1 fruit fly cellular context compared by ENCODE assay signal in genomic region chr2L:9698923-9699493, dm6.
TF ChIP-seq lines count a peak whose summit lies in the region.

TSS of gene Pka-C1 (minus strand) at chr2L:9699297.

TF ChIP-seq in whole organism, embryonic, 481 proteins besides CTCF, POLR2A, EP300 and RAD21 (continued from another document and continues in another):
- TF ChIP-seq prd (optimal IDR thresholded peaks at IDR 0.05; lab: Kevin White, UChicago) (no peak), prd (GFP tag; IDR thresholded peaks at IDR 0.05; lab: Robert Waterston, UW) (peak; percentile 62), Hand (GFP tag; optimal IDR thresholded peaks at IDR 0.05; lab: Kevin White, UChicago) (no peak), B-H1 (GFP tag; IDR thresholded peaks at IDR 0.05; lab: Robert Waterston, UW) (no peak), nerfin-2 (GFP tag; IDR thresholded peaks at IDR 0.05; lab: Robert Waterston, UW; ENCODE audit: partially characterized antibody) (peak; percentile 22; the same call in 1 of the 2 replicates), bowl (GFP tag; IDR thresholded peaks at IDR 0.05; lab: Robert Waterston, UW) (no peak), trh (GFP tag; optimal IDR thresholded peaks at IDR 0.05; lab: Kevin White, UChicago) (no peak), CG12391 (tag; optimal IDR thresholded peaks at IDR 0.05; lab: Kevin White, UChicago) (peak; percentile 44), Rfx (GFP tag; IDR thresholded peaks at IDR 0.05; lab: Robert Waterston, UW) (peak; percentile 72), gfzf (GFP tag; optimal IDR thresholded peaks at IDR 0.05; lab: Kevin White, UChicago) (peak; percentile 94), CG4820 (GFP tag; optimal IDR thresholded peaks at IDR 0.05; lab: Kevin White, UChicago) (no peak), pb (GFP tag; optimal IDR thresholded peaks at IDR 0.05; lab: Kevin White, UChicago) (peak; percentile 16), Trl (optimal IDR thresholded peaks at IDR 0.05; lab: Kevin White, UChicago) (no peak), Trl (GFP tag; optimal IDR thresholded peaks at IDR 0.05; lab: Kevin White, UChicago) (no peak), Poxn (GFP tag; IDR thresholded peaks at IDR 0.05; lab: Robert Waterston, UW) (no peak), Max (GFP tag; optimal IDR thresholded peaks at IDR 0.05; lab: Kevin White, UChicago) (no peak), CG18476 (GFP tag; optimal IDR thresholded peaks at IDR 0.05; lab: Kevin White, UChicago) (no peak), CG9727 (GFP tag; optimal IDR thresholded peaks at IDR 0.05; lab: Kevin White, UChicago) (peak; percentile 24), CG18619 (GFP tag; optimal IDR thresholded peaks at IDR 0.05; lab: Kevin White, UChicago) (no peak), CG33213 (GFP tag; optimal IDR thresholded peaks at IDR 0.05; lab: Kevin White, UChicago) (peak; percentile 6), run (tag; optimal IDR thresholded peaks at IDR 0.05; lab: Kevin White, UChicago) (no peak), sens-2 (GFP tag; IDR thresholded peaks at IDR 0.05; lab: Robert Waterston, UW) (no peak), CG17829 (tag; optimal IDR thresholded peaks at IDR 0.05; lab: Kevin White, UChicago) (peak; percentile 32), ewg (GFP tag; optimal IDR thresholded peaks at IDR 0.05; lab: Kevin White, UChicago) (peak; percentile 77), CG3163 (GFP tag; optimal IDR thresholded peaks at IDR 0.05; lab: Kevin White, UChicago) (no peak), CG11085 (GFP tag; IDR thresholded peaks at IDR 0.05; lab: Robert Waterston, UW) (no peak), Usf (GFP tag; optimal IDR thresholded peaks at IDR 0.05; lab: Kevin White, UChicago) (no peak), CG6791 (GFP tag; IDR thresholded peaks at IDR 0.05; lab: Robert Waterston, UW; ENCODE audit: partially characterized antibody) (peak; percentile 71), al (GFP tag; IDR thresholded peaks at IDR 0.05; lab: Robert Waterston, UW) (no peak), Atf3 (GFP tag; optimal IDR thresholded peaks at IDR 0.05; lab: Kevin White, UChicago) (no peak), psq (GFP tag; optimal IDR thresholded peaks at IDR 0.05; lab: Kevin White, UChicago) (no peak), kay (GFP tag; optimal IDR thresholded peaks at IDR 0.05; lab: Kevin White, UChicago) (no peak), Dp (GFP tag; optimal IDR thresholded peaks at IDR 0.05; lab: Kevin White, UChicago) (peak; percentile 55), CG10654 (GFP tag; optimal IDR thresholded peaks at IDR 0.05; lab: Kevin White, UChicago) (no peak), Doc2 (GFP tag; IDR thresholded peaks at IDR 0.05; lab: Robert Waterston, UW) (no peak), Med (GFP tag; lab: Kevin White, UChicago) (peak; percentile 90), CG1832 (GFP tag; optimal IDR thresholded peaks at IDR 0.05; lab: Kevin White, UChicago) (no peak), Blimp-1 (GFP tag; optimal IDR thresholded peaks at IDR 0.05; lab: Kevin White, UChicago) (no peak), fd3F (GFP tag; optimal IDR thresholded peaks at IDR 0.05; lab: Kevin White, UChicago) (no peak), Sox100B (GFP tag; optimal IDR thresholded peaks at IDR 0.05; lab: Kevin White, UChicago) (no peak), CG7786 (GFP tag; optimal IDR thresholded peaks at IDR 0.05; lab: Kevin White, UChicago) (no peak), otp (GFP tag; IDR thresholded peaks at IDR 0.05; lab: Robert Waterston, UW) (no peak), Lim3 (GFP tag; IDR thresholded peaks at IDR 0.05; lab: Robert Waterston, UW) (no peak), CG10565 (GFP tag; optimal IDR thresholded peaks at IDR 0.05; lab: Kevin White, UChicago) (no peak), CHES-1-like (GFP tag; optimal IDR thresholded peaks at IDR 0.05; lab: Kevin White, UChicago) (peak; percentile 18), CG10462 (GFP tag; optimal IDR thresholded peaks at IDR 0.05; lab: Kevin White, UChicago) (no peak), zfh2 (GFP tag; optimal IDR thresholded peaks at IDR 0.05; lab: Kevin White, UChicago) (no peak), CG16779 (GFP tag; IDR thresholded peaks at IDR 0.05; lab: Robert Waterston, UW) (no peak), usp (GFP tag; optimal IDR thresholded peaks at IDR 0.05; lab: Kevin White, UChicago) (no peak), corto (GFP tag; optimal IDR thresholded peaks at IDR 0.05; lab: Kevin White, UChicago) (no peak), CG34376 (GFP tag; optimal IDR thresholded peaks at IDR 0.05; lab: Kevin White, UChicago) (peak; percentile 39), CG14050 (GFP tag; IDR thresholded peaks at IDR 0.05; lab: Robert Waterston, UW) (no peak; the same call in 2 of the 3 replicates), jigr1 (GFP tag; IDR thresholded peaks at IDR 0.05; lab: Robert Waterston, UW) (no peak), klu (GFP tag; IDR thresholded peaks at IDR 0.05; lab: Robert Waterston, UW) (no peak), sd (tag; optimal IDR thresholded peaks at IDR 0.05; lab: Kevin White, UChicago) (no peak), CG2889 (GFP tag; IDR thresholded peaks at IDR 0.05; lab: Robert Waterston, UW) (no peak), Adf1 (GFP tag; IDR thresholded peaks at IDR 0.05; lab: Robert Waterston, UW) (peak; percentile 58), Gsc (GFP tag; IDR thresholded peaks at IDR 0.05; lab: Robert Waterston, UW) (no peak), CG15479 (GFP tag; optimal IDR thresholded peaks at IDR 0.05; lab: Kevin White, UChicago) (no peak), Dll (GFP tag; IDR thresholded peaks at IDR 0.05; lab: Robert Waterston, UW; ENCODE audit: partially characterized antibody) (no peak), Dad (GFP tag; optimal IDR thresholded peaks at IDR 0.05; lab: Kevin White, UChicago) (no peak), dysf (GFP tag; IDR thresholded peaks at IDR 0.05; lab: Robert Waterston, UW) (0 out of 3 replicates have a peak, but pooled peaks have one; percentile 49), CG1529 (GFP tag; optimal IDR thresholded peaks at IDR 0.05; lab: Kevin White, UChicago) (no peak), CG5953 (GFP tag; IDR thresholded peaks at IDR 0.05; lab: Robert Waterston, UW) (no peak), tio (GFP tag; optimal IDR thresholded peaks at IDR 0.05; lab: Kevin White, UChicago) (no peak), Nf-YA (GFP tag; IDR thresholded peaks at IDR 0.05; lab: Robert Waterston, UW) (no peak), CG2678 (tag; optimal IDR thresholded peaks at IDR 0.05; lab: Kevin White, UChicago) (peak; percentile 6), CG17802 (tag; optimal IDR thresholded peaks at IDR 0.05; lab: Kevin White, UChicago) (no peak), CG17328 (GFP tag; IDR thresholded peaks at IDR 0.05; lab: Robert Waterston, UW) (no peak), Dek (tag; optimal IDR thresholded peaks at IDR 0.05; lab: Kevin White, UChicago) (peak; percentile 56), CG15011 (GFP tag; optimal IDR thresholded peaks at IDR 0.05; lab: Kevin White, UChicago) (no peak), CG11456 (GFP tag; IDR thresholded peaks at IDR 0.05; lab: Robert Waterston, UW) (peak; percentile 67; the same call in 1 of the 3 replicates), ems (GFP tag; optimal IDR thresholded peaks at IDR 0.05; lab: Kevin White, UChicago) (no peak), Dref (GFP tag; IDR thresholded peaks at IDR 0.05; lab: Robert Waterston, UW) (peak; percentile 91), CG1024 (GFP tag; IDR thresholded peaks at IDR 0.05; lab: Robert Waterston, UW) (peak; percentile 37; the same call in 1 of the 2 replicates), ttk (GFP tag; IDR thresholded peaks at IDR 0.05; lab: Robert Waterston, UW) (no peak), sim (GFP tag; IDR thresholded peaks at IDR 0.05; lab: Robert Waterston, UW) (no peak), CG17359 (tag; optimal IDR thresholded peaks at IDR 0.05; lab: Kevin White, UChicago) (peak; percentile 11), org-1 (GFP tag; optimal IDR thresholded peaks at IDR 0.05; lab: Kevin White, UChicago) (peak; percentile 25), CrebB (tag; optimal IDR thresholded peaks at IDR 0.05; lab: Kevin White, UChicago) (peak; percentile 12), dmrt99B (tag; optimal IDR thresholded peaks at IDR 0.05; lab: Kevin White, UChicago) (peak; percentile 30), dan (GFP tag; IDR thresholded peaks at IDR 0.05; lab: Robert Waterston, UW) (no peak), chinmo (GFP tag; IDR thresholded peaks at IDR 0.05; lab: Robert Waterston, UW; ENCODE audit: partially characterized antibody) (peak; percentile 73; the same call in 2 of the 4 replicates), Oaz (GFP tag; IDR thresholded peaks at IDR 0.05; lab: Robert Waterston, UW) (0 out of 2 replicates have a peak, but pooled peaks have one; percentile 5), Mad (GFP tag; optimal IDR thresholded peaks at IDR 0.05; lab: Kevin White, UChicago) (no peak), Mes4 (GFP tag; optimal IDR thresholded peaks at IDR 0.05; lab: Kevin White, UChicago) (no peak), CG8089 (GFP tag; optimal IDR thresholded peaks at IDR 0.05; lab: Kevin White, UChicago) (no peak), CG4617 (GFP tag; optimal IDR thresholded peaks at IDR 0.05; lab: Kevin White, UChicago; ENCODE audit: borderline replicate concordance) (peak; percentile 32), CG6175 (GFP tag; IDR thresholded peaks at IDR 0.05; lab: Robert Waterston, UW) (peak; percentile 54; the same call in 1 of the 3 replicates), mam (GFP tag; optimal IDR thresholded peaks at IDR 0.05; lab: Kevin White, UChicago) (no peak), CG9876 (GFP tag; optimal IDR thresholded peaks at IDR 0.05; lab: Kevin White, UChicago) (no peak), emc (GFP tag; optimal IDR thresholded peaks at IDR 0.05; lab: Kevin White, UChicago) (no peak), CG6272 (GFP tag; IDR thresholded peaks at IDR 0.05; lab: Robert Waterston, UW) (peak; percentile 61; the same call in 1 of the 2 replicates), NFAT (GFP tag; IDR thresholded peaks at IDR 0.05; lab: Robert Waterston, UW) (peak; percentile 70), esg (GFP tag; conservative IDR thresholded peaks at IDR 0.05; lab: Robert Waterston, UW) (no peak), CG17186 (GFP tag; optimal IDR thresholded peaks at IDR 0.05; lab: Kevin White, UChicago) (peak; percentile 78), cato (GFP tag; optimal IDR thresholded peaks at IDR 0.05; lab: Kevin White, UChicago; ENCODE audit: borderline replicate concordance) (no peak), Sox102F (GFP tag; optimal IDR thresholded peaks at IDR 0.05; lab: Kevin White, UChicago) (no peak), pfk (GFP tag; optimal IDR thresholded peaks at IDR 0.05; lab: Kevin White, UChicago) (peak; percentile 34), Hr78 (GFP tag; optimal IDR thresholded peaks at IDR 0.05; lab: Kevin White, UChicago) (no peak), CG13123 (GFP tag; optimal IDR thresholded peaks at IDR 0.05; lab: Kevin White, UChicago) (no peak), CG12769 (tag; optimal IDR thresholded peaks at IDR 0.05; lab: Kevin White, UChicago) (no peak), wek (GFP tag; optimal IDR thresholded peaks at IDR 0.05; lab: Kevin White, UChicago) (no peak), sima (GFP tag; optimal IDR thresholded peaks at IDR 0.05; lab: Kevin White, UChicago) (no peak), CG15696 (tag; optimal IDR thresholded peaks at IDR 0.05; lab: Kevin White, UChicago) (no peak), ab (GFP tag; optimal IDR thresholded peaks at IDR 0.05; lab: Kevin White, UChicago) (no peak), Oli (tag; optimal IDR thresholded peaks at IDR 0.05; lab: Kevin White, UChicago) (peak; percentile 18), onecut (GFP tag; IDR thresholded peaks at IDR 0.05; lab: Robert Waterston, UW) (peak; percentile 97), Hr39 (optimal IDR thresholded peaks at IDR 0.05; lab: Kevin White, UChicago) (no peak), kah (GFP tag; optimal IDR thresholded peaks at IDR 0.05; lab: Kevin White, UChicago) (no peak), CG14014 (GFP tag; IDR thresholded peaks at IDR 0.05; lab: Robert Waterston, UW) (peak; percentile 30; the same call in 1 of the 2 replicates), tup (GFP tag; optimal IDR thresholded peaks at IDR 0.05; lab: Kevin White, UChicago) (no peak), gce (GFP tag; IDR thresholded peaks at IDR 0.05; lab: Robert Waterston, UW) (no peak), gcm2 (GFP tag; optimal IDR thresholded peaks at IDR 0.05; lab: Kevin White, UChicago) (no peak), CG8290 (GFP tag; optimal IDR thresholded peaks at IDR 0.05; lab: Kevin White, UChicago) (no peak), CG8290 (tag; optimal IDR thresholded peaks at IDR 0.05; lab: Kevin White, UChicago) (peak in 1 of 2 experiments; percentile 77), gt (GFP tag; IDR thresholded peaks at IDR 0.05; lab: Robert Waterston, UW) (no peak), CG32772 (GFP tag; IDR thresholded peaks at IDR 0.05; lab: Robert Waterston, UW) (peak; percentile 90), bsh (GFP tag; optimal IDR thresholded peaks at IDR 0.05; lab: Kevin White, UChicago) (peak in 1 of 2 experiments; percentile 16), Bdp1 (GFP tag; optimal IDR thresholded peaks at IDR 0.05; lab: Kevin White, UChicago) (no peak), z (GFP tag; IDR thresholded peaks at IDR 0.05; lab: Robert Waterston, UW) (no peak), CG14860 (GFP tag; IDR thresholded peaks at IDR 0.05; lab: Robert Waterston, UW; ENCODE audit: partially characterized antibody) (no peak), CG31441 (GFP tag; IDR thresholded peaks at IDR 0.05; lab: Robert Waterston, UW) (0 out of 2 replicates have a peak, but pooled peaks have one; percentile 27), stwl (tag; optimal IDR thresholded peaks at IDR 0.05; lab: Kevin White, UChicago) (no peak), CG3726 (GFP tag; IDR thresholded peaks at IDR 0.05; lab: Robert Waterston, UW) (no peak), CG1602 (GFP tag; optimal IDR thresholded peaks at IDR 0.05; lab: Kevin White, UChicago) (no peak), CG1647 (GFP tag; optimal IDR thresholded peaks at IDR 0.05; lab: Kevin White, UChicago) (no peak), Sin3A (optimal IDR thresholded peaks at IDR 0.05; lab: Kevin White, UChicago) (peak; percentile 19), btn (GFP tag; optimal IDR thresholded peaks at IDR 0.05; lab: Kevin White, UChicago) (no peak), CG11093 (GFP tag; IDR thresholded peaks at IDR 0.05; lab: Robert Waterston, UW) (no peak), Jarid2 (GFP tag; optimal IDR thresholded peaks at IDR 0.05; lab: Kevin White, UChicago) (peak; percentile 95), CG1233 (GFP tag; optimal IDR thresholded peaks at IDR 0.05; lab: Kevin White, UChicago) (no peak), NfI (GFP tag; optimal IDR thresholded peaks at IDR 0.05; lab: Kevin White, UChicago) (peak; percentile 38), CG31388 (GFP tag; optimal IDR thresholded peaks at IDR 0.05; lab: Kevin White, UChicago) (no peak), CG4854 (GFP tag; optimal IDR thresholded peaks at IDR 0.05; lab: Kevin White, UChicago) (no peak), CG15269 (tag; optimal IDR thresholded peaks at IDR 0.05; lab: Kevin White, UChicago) (peak; percentile 10)
